Worm (Caenorhabditis elegans): ENCODE measurements around the gene eat-3.

DNA sequence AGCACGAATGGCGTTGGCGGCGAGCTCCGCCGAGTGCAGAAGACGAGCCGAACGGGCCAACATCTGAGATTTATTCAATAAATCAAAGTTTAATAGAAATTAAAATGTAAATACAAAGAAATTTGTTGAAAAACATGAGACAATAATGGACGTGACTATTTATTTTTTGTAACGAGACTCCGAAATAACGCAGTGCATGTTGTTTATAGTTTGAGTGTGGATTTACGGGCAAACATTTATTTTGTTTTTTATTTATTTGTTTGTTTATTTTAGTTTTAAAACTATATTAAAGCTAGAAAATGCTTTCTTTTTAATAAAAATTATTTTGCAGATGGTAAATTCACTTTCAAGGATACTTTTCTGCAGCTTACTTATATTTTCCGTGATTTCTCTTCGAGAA lies 28.0 kb downstream of the eat-3 start, which contains the start of the genes sdhb-1 and cup-15:
- no peak for TF ChIP-seq him-1 (tag; optimal IDR thresholded peaks at IDR 0.05)
- no peak for TF ChIP-seq dao-5 (tag; optimal IDR thresholded peaks at IDR 0.05)
